Worm (Caenorhabditis elegans) whole organism, midembryonic: ENCODE results near the gene B0212.3.

Source experiments
- T22C8.4 ChIP-seq: fragments of 200-800 bp; sonication (Bioruptor generic); IDR thresholded peaks from 2 replicates; pipeline ENCODE4 v1.3.6; 2022; ENCODE audit warnings: missing genetic modification characterization, missing compliant biosample characterization
- cog-1 ChIP-seq: sonication (generic microtip); optimal IDR thresholded peaks from 2 replicates; lab custom pipeline; 2016; ENCODE audit warnings: missing genetic modification characterization, missing compliant biosample characterization
- flt-1 ChIP-seq: fragments of 200-800 bp; sonication (Bioruptor generic); IDR thresholded peaks from 2 replicates; pipeline ENCODE4 v1.3.6; 2022; ENCODE audit warnings: missing genetic modification characterization, missing compliant biosample characterization
- klf-2 ChIP-seq: fragments of 200-800 bp; sonication (Bioruptor generic); conservative IDR thresholded peaks from 2 replicates; pipeline ENCODE4 v1.3.6; 2022; ENCODE audit warnings: missing genetic modification reagents, missing genetic modification characterization, missing compliant biosample characterization
- med-1 ChIP-seq: sonication (generic microtip); optimal IDR thresholded peaks from 2 replicates; lab custom pipeline; 2017; ENCODE audit warnings: missing genetic modification characterization, mild to moderate bottlenecking, missing compliant biosample characterization, antibody characterized with exemption, missing genetic modification reagents; ENCODE audit not compliant: insufficient read depth
- ref-1 ChIP-seq: fragments of 200-800 bp; sonication (Bioruptor generic); conservative IDR thresholded peaks from 2 replicates; pipeline ENCODE4 v1.3.6; 2022; ENCODE audit warnings: missing genetic modification reagents, missing genetic modification characterization, missing compliant biosample characterization
- tab-1 ChIP-seq: fragments of 200-800 bp; sonication (Bioruptor generic); IDR thresholded peaks from 2 replicates; pipeline ENCODE4 v1.3.6; 2022; ENCODE audit warnings: missing genetic modification characterization, missing compliant biosample characterization
- ztf-23 ChIP-seq: fragments of 200-800 bp; sonication (Bioruptor generic); IDR thresholded peaks from 2 replicates; pipeline ENCODE4 v1.3.6; 2022; ENCODE audit warnings: missing genetic modification reagents, missing genetic modification characterization, missing compliant biosample characterization
- ztf-29 ChIP-seq: fragments of 200-800 bp; sonication (Bioruptor generic); IDR thresholded peaks from 2 replicates; pipeline ENCODE4 v1.3.6; 2022; ENCODE audit warnings: missing genetic modification reagents, missing genetic modification characterization, missing compliant biosample characterization

The B0212.3 gene

ce11 chrIV:3539872-3540271, at the start of gene B0212.3:
Gene B0212.3, plus strand, starts transcription at chrIV:3540172.
- TF ChIP-seq cog-1 (no peak), ztf-23 (GFP tag; lab: Robert Waterston, UW) (no peak), tab-1 (GFP tag; lab: Robert Waterston, UW) (no peak), flt-1 (GFP tag; lab: Robert Waterston, UW) (no peak), ztf-29 (GFP tag; lab: Robert Waterston, UW) (no peak), med-1 (GFP tag; lab: Kevin White, UChicago) (no peak), T22C8.4 (GFP tag; lab: Robert Waterston, UW) (no peak), ref-1 (GFP tag; lab: Robert Waterston, UW) (no peak), klf-2 (GFP tag; lab: Robert Waterston, UW) (no peak)

ce11 chrIV:3491477-3491876, 48.5 kb upstream of the B0212.3 start, which contains the start of gene srz-78:
Gene srz-78, plus strand, starts transcription at chrIV:3491777.
- TF ChIP-seq ref-1 (GFP tag; lab: Robert Waterston, UW) (no peak), ztf-29 (GFP tag; lab: Robert Waterston, UW) (no peak), cog-1 (no peak), T22C8.4 (GFP tag; lab: Robert Waterston, UW) (no peak), med-1 (GFP tag; lab: Kevin White, UChicago) (no peak), ztf-23 (GFP tag; lab: Robert Waterston, UW) (no peak), flt-1 (GFP tag; lab: Robert Waterston, UW) (no peak), tab-1 (GFP tag; lab: Robert Waterston, UW) (no peak), klf-2 (GFP tag; lab: Robert Waterston, UW) (no peak)

ce11 chrIV:3493310-3493709, 46.7 kb upstream of the B0212.3 start, which contains the start of gene srz-79:
Gene srz-79, plus strand, starts transcription at chrIV:3493610.
- TF ChIP-seq ztf-29 (GFP tag; lab: Robert Waterston, UW) (no peak), cog-1 (no peak), T22C8.4 (GFP tag; lab: Robert Waterston, UW) (no peak), med-1 (GFP tag; lab: Kevin White, UChicago) (no peak), tab-1 (GFP tag; lab: Robert Waterston, UW) (no peak), klf-2 (GFP tag; lab: Robert Waterston, UW) (no peak), flt-1 (GFP tag; lab: Robert Waterston, UW) (no peak), ref-1 (GFP tag; lab: Robert Waterston, UW) (no peak), ztf-23 (GFP tag; lab: Robert Waterston, UW) (no peak)

ce11 chrIV:3496358-3496757, 43.6 kb upstream of the B0212.3 start, which contains the start of gene C09G12.17:
Gene C09G12.17, minus strand, starts transcription at chrIV:3496458.
- TF ChIP-seq klf-2 (GFP tag; lab: Robert Waterston, UW) (no peak), ztf-23 (GFP tag; lab: Robert Waterston, UW) (no peak), tab-1 (GFP tag; lab: Robert Waterston, UW) (no peak), T22C8.4 (GFP tag; lab: Robert Waterston, UW) (no peak), cog-1 (no peak), ref-1 (GFP tag; lab: Robert Waterston, UW) (no peak), med-1 (GFP tag; lab: Kevin White, UChicago) (no peak), flt-1 (GFP tag; lab: Robert Waterston, UW) (no peak), ztf-29 (GFP tag; lab: Robert Waterston, UW) (no peak)

- no peak for TF ChIP-seq flt-1 (GFP tag; lab: Robert Waterston, UW)
- no peak for TF ChIP-seq klf-2 (GFP tag; lab: Robert Waterston, UW)
- no peak for TF ChIP-seq ref-1 (GFP tag; lab: Robert Waterston, UW)
- no peak for TF ChIP-seq cog-1
Measured at ce11 chrIV:3497909-3498308, 42.1 kb upstream of the B0212.3 start, which contains the start of gene ceh-53. Gene ceh-53, plus strand, starts transcription at chrIV:3498209.

ce11 chrIV:3501981-3502736, 37.8 kb upstream of the B0212.3 start:
- TF ChIP-seq cog-1 (no peak), T22C8.4 (GFP tag; lab: Robert Waterston, UW) (no peak), ztf-29 (GFP tag; lab: Robert Waterston, UW) (no peak), flt-1 (GFP tag; lab: Robert Waterston, UW) (no peak), tab-1 (GFP tag; lab: Robert Waterston, UW) (no peak), ref-1 (GFP tag; lab: Robert Waterston, UW) (no peak), med-1 (GFP tag; lab: Kevin White, UChicago) (no peak), klf-2 (GFP tag; lab: Robert Waterston, UW) (no peak), ztf-23 (GFP tag; lab: Robert Waterston, UW) (no peak)

ce11 chrIV:3504144-3504543, 35.8 kb upstream of the B0212.3 start, which contains the start of gene srz-83:
Gene srz-83, plus strand, starts transcription at chrIV:3504444.
- TF ChIP-seq med-1 (GFP tag; lab: Kevin White, UChicago): no peak
- no peak for TF ChIP-seq flt-1 (GFP tag; lab: Robert Waterston, UW)
- TF ChIP-seq tab-1 (GFP tag; lab: Robert Waterston, UW): no peak
- no peak for TF ChIP-seq ztf-29 (GFP tag; lab: Robert Waterston, UW)
- TF ChIP-seq cog-1: no peak
- no peak for TF ChIP-seq T22C8.4 (GFP tag; lab: Robert Waterston, UW)
- no peak for TF ChIP-seq klf-2 (GFP tag; lab: Robert Waterston, UW)
- TF ChIP-seq ztf-23 (GFP tag; lab: Robert Waterston, UW): no peak
- TF ChIP-seq ref-1 (GFP tag; lab: Robert Waterston, UW): no peak

- TF ChIP-seq flt-1 (GFP tag; lab: Robert Waterston, UW): peak; percentile 28; the same call in 1 of the 2 replicates
- TF ChIP-seq ztf-23 (GFP tag; lab: Robert Waterston, UW): no peak
- no peak for TF ChIP-seq med-1 (GFP tag; lab: Kevin White, UChicago)
- TF ChIP-seq ref-1 (GFP tag; lab: Robert Waterston, UW): 0 out of 2 replicates have a peak, but pooled peaks have one; percentile 19
Measured at ce11 chrIV:3505940-3506339, 34.0 kb upstream of the B0212.3 start.
